Worm (Caenorhabditis elegans) whole organism, L1 larva: ENCODE data around the gene math-19.

Experiments
- ceh-8 ChIP-seq: fragments of 200-800 bp; sonication (Bioruptor generic); optimal IDR thresholded peaks from 2 replicates; lab custom pipeline; 2018; ENCODE audit warnings: mild to moderate bottlenecking, missing genetic modification characterization, moderate library complexity, missing compliant biosample characterization
- dpl-1 ChIP-seq, 3 experiments: fragments of 150-350 bp in 2 of 3; sonication (generic microtip) in 1 of 3; optimal IDR thresholded peaks; 2 replicates each; lab custom pipeline; 2014 to 2017; ENCODE audit warnings: missing biosample characterization in 3 of 3, missing genetic modification characterization in 3 of 3, missing genetic modification reagents in 3 of 3
- elt-2 ChIP-seq: sonication (generic microtip); optimal IDR thresholded peaks from 2 replicates; lab custom pipeline; 2016; ENCODE audit warnings: missing genetic modification characterization, mild to moderate bottlenecking, inconsistent platforms, missing compliant biosample characterization, missing genetic modification reagents
- mef-2 ChIP-seq: fragments of 150-350 bp; optimal IDR thresholded peaks from 2 replicates; lab custom pipeline; 2014; ENCODE audit warnings: missing biosample characterization, missing genetic modification characterization
- nhr-12 ChIP-seq: sonication (generic microtip); optimal IDR thresholded peaks from 2 replicates; lab custom pipeline; 2017; ENCODE audit warnings: missing biosample characterization, missing genetic modification characterization
- nhr-77 ChIP-seq: fragments of 150-350 bp; optimal IDR thresholded peaks from 2 replicates; lab custom pipeline; 2014; ENCODE audit warnings: missing biosample characterization, missing genetic modification characterization
- nhr-90 ChIP-seq: sonication (generic microtip); optimal IDR thresholded peaks from 2 replicates; lab custom pipeline; 2016; ENCODE audit warnings: mild to moderate bottlenecking, missing genetic modification characterization, missing compliant biosample characterization; ENCODE audit not compliant: poor library complexity
- pag-3 ChIP-seq: sonication (generic microtip); optimal IDR thresholded peaks from 2 replicates; lab custom pipeline; 2017; ENCODE audit warnings: missing genetic modification characterization, mild to moderate bottlenecking, missing compliant biosample characterization, antibody characterized with exemption, borderline replicate concordance; ENCODE audit not compliant: insufficient read depth
- skn-1 ChIP-seq: fragments of 150-350 bp; optimal IDR thresholded peaks from 2 replicates; lab custom pipeline; 2014; ENCODE audit warnings: missing biosample characterization, missing genetic modification characterization
- tlp-1 ChIP-seq: fragments of 150-350 bp; optimal IDR thresholded peaks from 2 replicates; lab custom pipeline; 2014; ENCODE audit warnings: missing biosample characterization, missing genetic modification characterization

ce11 chrII:1989010-1989409, 9.7 kb upstream of the math-19 start, which contains the start of gene math-44:
- TF ChIP-seq skn-1 (tag; lab: Kevin White, UChicago), result no peak
- no peak for TF ChIP-seq dpl-1 (GFP tag; optimal IDR thresholded peaks at IDR 0.05; lab: Kevin White, UChicago)
- no peak for TF ChIP-seq nhr-12
- no peak for TF ChIP-seq elt-2
- no peak for TF ChIP-seq pag-3 (tag; lab: Kevin White, UChicago)
- TF ChIP-seq tlp-1 (tag; lab: Kevin White, UChicago), result no peak
- no peak for TF ChIP-seq ceh-8 (GFP tag; lab: Kevin White, UChicago)
- TF ChIP-seq nhr-90, result no peak
- TF ChIP-seq nhr-77 (tag; lab: Kevin White, UChicago), result no peak
- no peak for TF ChIP-seq mef-2
